Fruit fly (Drosophila melanogaster): ENCODE results near the gene del.

Gene del

dm6 chr2L:21141714-21142500 lies 6.4 kb downstream of the del start, which contains the start of gene Dap160:
Gene Dap160 (minus strand): TSS chr2L:21142347.
- TF ChIP-seq CG34224 (GFP tag; IDR thresholded peaks at IDR 0.05; ENCODE audit: partially characterized antibody) = peak; percentile 79
- TF ChIP-seq stwl (tag; optimal IDR thresholded peaks at IDR 0.05) = peak; percentile 79
- peak; percentile 82 for TF ChIP-seq Dref (GFP tag; IDR thresholded peaks at IDR 0.05)
- no peak for TF ChIP-seq CG14667 (GFP tag; IDR thresholded peaks at IDR 0.05)
- no peak for TF ChIP-seq Poxn (GFP tag; IDR thresholded peaks at IDR 0.05)
- TF ChIP-seq CG7839 (tag; optimal IDR thresholded peaks at IDR 0.05) = no peak
- TF ChIP-seq CG2129 (GFP tag; IDR thresholded peaks at IDR 0.05; ENCODE audit: partially characterized antibody) = peak; percentile 28; the same call in 1 of the 2 replicates
- TF ChIP-seq CG9817 (tag; optimal IDR thresholded peaks at IDR 0.05) = no peak
- TF ChIP-seq Hr51 (GFP tag; optimal IDR thresholded peaks at IDR 0.05) = no peak
- peak; percentile 85 for TF ChIP-seq amos (GFP tag; IDR thresholded peaks at IDR 0.05; ENCODE audit: partially characterized antibody)
- TF ChIP-seq hbn (GFP tag; IDR thresholded peaks at IDR 0.05; ENCODE audit: partially characterized antibody) = peak; percentile 67
- no peak for TF ChIP-seq D19B (GFP tag; optimal IDR thresholded peaks at IDR 0.05)
- peak; percentile 80 for TF ChIP-seq CG4617 (GFP tag; optimal IDR thresholded peaks at IDR 0.05; ENCODE audit: borderline replicate concordance)
- TF ChIP-seq CG7357 (GFP tag; IDR thresholded peaks at IDR 0.05) = peak; percentile 62
- TF ChIP-seq Sry-β (GFP tag; optimal IDR thresholded peaks at IDR 0.05) = no peak
- peak; percentile 89 for TF ChIP-seq CG10267 (tag; optimal IDR thresholded peaks at IDR 0.05)
- peak; percentile 36 for TF ChIP-seq grn (GFP tag; optimal IDR thresholded peaks at IDR 0.05)
- TF ChIP-seq en (GFP tag; optimal IDR thresholded peaks at IDR 0.05) = no peak
- no peak for TF ChIP-seq CG4404 (GFP tag; IDR thresholded peaks at IDR 0.05)
- TF ChIP-seq luna (GFP tag; optimal IDR thresholded peaks at IDR 0.05) = no peak
- no peak for TF ChIP-seq ken (GFP tag; IDR thresholded peaks at IDR 0.05)
- TF ChIP-seq CG1603 (tag; optimal IDR thresholded peaks at IDR 0.05) = no peak
- TF ChIP-seq B-H2 (GFP tag; optimal IDR thresholded peaks at IDR 0.05) = peak; percentile 8
- no peak for TF ChIP-seq BtbVII (GFP tag; optimal IDR thresholded peaks at IDR 0.05)
- no peak for TF ChIP-seq Lim3 (GFP tag; IDR thresholded peaks at IDR 0.05)
- no peak for TF ChIP-seq ci (GFP tag; IDR thresholded peaks at IDR 0.05)
- TF ChIP-seq CG42726 (GFP tag; IDR thresholded peaks at IDR 0.05; ENCODE audit: partially characterized antibody) = peak; percentile 84
- TF ChIP-seq otp (GFP tag; IDR thresholded peaks at IDR 0.05) = no peak
- TF ChIP-seq onecut (GFP tag; IDR thresholded peaks at IDR 0.05) = peak; percentile 79
- TF ChIP-seq stc (GFP tag; IDR thresholded peaks at IDR 0.05) = no peak
- no peak for TF ChIP-seq trh (GFP tag; optimal IDR thresholded peaks at IDR 0.05)
- TF ChIP-seq gfzf (GFP tag; optimal IDR thresholded peaks at IDR 0.05) = peak; percentile 60
- no peak for TF ChIP-seq z (GFP tag; IDR thresholded peaks at IDR 0.05)
- TF ChIP-seq Neu2 (GFP tag; optimal IDR thresholded peaks at IDR 0.05; ENCODE audit: borderline replicate concordance) = no peak
- TF ChIP-seq Xbp1 (GFP tag; optimal IDR thresholded peaks at IDR 0.05) = peak; percentile 17
- no peak for TF ChIP-seq lilli (GFP tag; optimal IDR thresholded peaks at IDR 0.05)
- no peak for TF ChIP-seq CG13123 (GFP tag; optimal IDR thresholded peaks at IDR 0.05)
- peak in 1 of 2 experiments; percentile 27 for TF ChIP-seq Pdp1 (GFP tag; optimal IDR thresholded peaks at IDR 0.05)
- TF ChIP-seq maf-S (GFP tag; optimal IDR thresholded peaks at IDR 0.05) = no peak
- TF ChIP-seq gcm (GFP tag; optimal IDR thresholded peaks at IDR 0.05) = no peak
- TF ChIP-seq tna (GFP tag; IDR thresholded peaks at IDR 0.05; ENCODE audit: partially characterized antibody) = peak; percentile 59; the same call in 1 of the 2 replicates
- TF ChIP-seq CG31388 (GFP tag; optimal IDR thresholded peaks at IDR 0.05) = no peak
- no peak for TF ChIP-seq CG33213 (GFP tag; optimal IDR thresholded peaks at IDR 0.05)
- TF ChIP-seq CG2120 (GFP tag; optimal IDR thresholded peaks at IDR 0.05) = peak; percentile 51
- no peak for TF ChIP-seq chinmo (GFP tag; IDR thresholded peaks at IDR 0.05; ENCODE audit: partially characterized antibody)
- no peak for TF ChIP-seq CG6683 (GFP tag; optimal IDR thresholded peaks at IDR 0.05)
- TF ChIP-seq HLH4C (GFP tag; IDR thresholded peaks at IDR 0.05; ENCODE audit: partially characterized antibody) = peak; percentile 62
- TF ChIP-seq CG7963 (GFP tag; IDR thresholded peaks at IDR 0.05; ENCODE audit: partially characterized antibody) = peak; percentile 81
